Fruit fly (Drosophila melanogaster): ENCODE data around the gene Rala.

The Rala gene

DNA sequence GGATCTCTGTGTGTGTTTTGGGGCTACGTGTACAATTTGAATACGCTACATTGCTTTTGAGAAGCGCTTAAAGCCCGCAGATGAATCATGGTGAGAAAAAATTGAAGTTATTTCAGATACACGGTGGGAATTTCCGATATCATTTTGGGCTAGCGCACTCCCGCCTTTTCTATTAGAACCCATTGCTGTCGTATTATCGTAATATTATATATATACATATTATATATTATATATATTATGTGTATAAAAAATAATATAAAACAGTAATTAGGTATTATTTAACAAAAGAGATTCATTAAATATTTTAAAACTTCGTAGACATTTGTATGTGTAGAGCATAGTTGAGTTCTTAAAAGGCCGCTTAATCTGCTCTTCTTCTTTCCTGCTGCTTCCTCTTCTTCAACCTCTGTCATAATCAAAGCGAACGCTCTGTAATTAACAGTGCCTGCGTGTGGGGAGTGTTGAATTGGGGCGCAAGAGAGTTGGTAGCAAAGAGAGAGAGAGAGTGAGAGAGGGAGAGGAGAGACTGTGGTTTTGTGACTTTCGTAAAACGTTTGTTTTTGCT lies 41.5 kb downstream of the Rala start (continued):
- TF ChIP-seq CG8765 (GFP tag; IDR thresholded peaks at IDR 0.05) (no peak), NC2α (GFP tag; optimal IDR thresholded peaks at IDR 0.05) (no peak), ssp (GFP tag; IDR thresholded peaks at IDR 0.05) (peak; percentile 64), CG10959 (GFP tag; IDR thresholded peaks at IDR 0.05) (no peak), Dref (GFP tag; IDR thresholded peaks at IDR 0.05) (no peak), CG1602 (GFP tag; optimal IDR thresholded peaks at IDR 0.05) (peak; percentile 73), az2 (GFP tag; optimal IDR thresholded peaks at IDR 0.05) (peak; percentile 68), emc (GFP tag; optimal IDR thresholded peaks at IDR 0.05) (peak; percentile 6), Rfx (GFP tag; IDR thresholded peaks at IDR 0.05) (peak; percentile 57; the same call in 1 of the 2 replicates), CG4360 (GFP tag; IDR thresholded peaks at IDR 0.05) (no peak), Fer1 (GFP tag; optimal IDR thresholded peaks at IDR 0.05) (peak; percentile 79), CG8359 (GFP tag; optimal IDR thresholded peaks at IDR 0.05; ENCODE audit: borderline replicate concordance) (peak; percentile 76), TFAM (GFP tag; optimal IDR thresholded peaks at IDR 0.05) (no peak), sqz (GFP tag; optimal IDR thresholded peaks at IDR 0.05) (peak; percentile 43), mld (GFP tag; IDR thresholded peaks at IDR 0.05; ENCODE audit: partially characterized antibody) (no peak), Oaz (GFP tag; IDR thresholded peaks at IDR 0.05) (no peak), Eip74EF (GFP tag; optimal IDR thresholded peaks at IDR 0.05) (peak in 1 of 2 experiments; percentile 85), GATAe (GFP tag; conservative IDR thresholded peaks at IDR 0.05) (no peak), CG10366 (GFP tag; IDR thresholded peaks at IDR 0.05) (peak; percentile 65), gem (tag; optimal IDR thresholded peaks at IDR 0.05) (peak; percentile 94), CG6689 (GFP tag; IDR thresholded peaks at IDR 0.05) (peak; percentile 82), BEAF-32 (GFP tag; optimal IDR thresholded peaks at IDR 0.05) (no peak), CG1832 (GFP tag; optimal IDR thresholded peaks at IDR 0.05) (no peak), yki (optimal IDR thresholded peaks at IDR 0.05) (peak; percentile 76), CG4730 (GFP tag; IDR thresholded peaks at IDR 0.05) (peak; percentile 60), E2f1 (GFP tag; IDR thresholded peaks at IDR 0.05) (peak; percentile 55; the same call in 1 of the 2 replicates), CG11696 (GFP tag; IDR thresholded peaks at IDR 0.05) (0 out of 2 replicates have a peak, but pooled peaks have one; percentile 42), sens-2 (GFP tag; IDR thresholded peaks at IDR 0.05) (no peak), Sox102F (GFP tag; optimal IDR thresholded peaks at IDR 0.05) (peak; percentile 91), Awh (GFP tag; IDR thresholded peaks at IDR 0.05) (0 out of 2 replicates have a peak, but pooled peaks have one; percentile 47), Lhr (GFP tag; optimal IDR thresholded peaks at IDR 0.05) (peak; percentile 39), CG13424 (tag; optimal IDR thresholded peaks at IDR 0.05) (peak; percentile 88), Pdp1 (GFP tag; optimal IDR thresholded peaks at IDR 0.05) (peak in 1 of 2 experiments; percentile 79), Hr51 (GFP tag; optimal IDR thresholded peaks at IDR 0.05) (peak; percentile 36 to 91), ham (GFP tag; IDR thresholded peaks at IDR 0.05) (no peak), slp2 (GFP tag; optimal IDR thresholded peaks at IDR 0.05) (no peak), CG2678 (tag; optimal IDR thresholded peaks at IDR 0.05) (peak; percentile 93), Asciz (GFP tag; optimal IDR thresholded peaks at IDR 0.05) (peak; percentile 85), eve (GFP tag; optimal IDR thresholded peaks at IDR 0.05) (no peak), Gsc (GFP tag; IDR thresholded peaks at IDR 0.05) (no peak), gsb-n (tag; optimal IDR thresholded peaks at IDR 0.05) (peak; percentile 88), HmgZ (tag; optimal IDR thresholded peaks at IDR 0.05) (no peak), bab2 (GFP tag; optimal IDR thresholded peaks at IDR 0.05) (peak; percentile 34), Xrp1 (GFP tag; IDR thresholded peaks at IDR 0.05) (peak; percentile 82), HLHmδ (GFP tag; optimal IDR thresholded peaks at IDR 0.05) (peak; percentile 60), CG1647 (GFP tag; optimal IDR thresholded peaks at IDR 0.05) (no peak), usp (GFP tag; optimal IDR thresholded peaks at IDR 0.05) (no peak), CG12104 (GFP tag; optimal IDR thresholded peaks at IDR 0.05) (peak; percentile 57), CG3838 (GFP tag; optimal IDR thresholded peaks at IDR 0.05) (no peak), CG17829 (tag; optimal IDR thresholded peaks at IDR 0.05) (peak; percentile 88), CG14050 (GFP tag; IDR thresholded peaks at IDR 0.05) (peak; percentile 39; the same call in 2 of the 3 replicates)
